Worm (Caenorhabditis elegans) whole organism, L1 larva: ENCODE results near the gene T23B7.3.

Experiments used
- ama-1 ChIP-seq: fragments of 150-350 bp; optimal IDR thresholded peaks from 2 replicates; lab custom pipeline; 2014
- dpl-1 ChIP-seq, 3 experiments: fragments of 150-350 bp in 2 of 3; sonication (generic microtip) in 1 of 3; optimal IDR thresholded peaks; 2 replicates each; lab custom pipeline; 2014 to 2017; ENCODE audit warnings: missing biosample characterization in 3 of 3, missing genetic modification characterization in 3 of 3, missing genetic modification reagents in 3 of 3
- skn-1 ChIP-seq: fragments of 150-350 bp; optimal IDR thresholded peaks from 2 replicates; lab custom pipeline; 2014; ENCODE audit warnings: missing biosample characterization, missing genetic modification characterization
- unc-30 ChIP-seq: sonication (generic microtip); optimal IDR thresholded peaks from 2 replicates; lab custom pipeline; 2017; ENCODE audit warnings: missing biosample characterization, missing genetic modification characterization

DNA sequence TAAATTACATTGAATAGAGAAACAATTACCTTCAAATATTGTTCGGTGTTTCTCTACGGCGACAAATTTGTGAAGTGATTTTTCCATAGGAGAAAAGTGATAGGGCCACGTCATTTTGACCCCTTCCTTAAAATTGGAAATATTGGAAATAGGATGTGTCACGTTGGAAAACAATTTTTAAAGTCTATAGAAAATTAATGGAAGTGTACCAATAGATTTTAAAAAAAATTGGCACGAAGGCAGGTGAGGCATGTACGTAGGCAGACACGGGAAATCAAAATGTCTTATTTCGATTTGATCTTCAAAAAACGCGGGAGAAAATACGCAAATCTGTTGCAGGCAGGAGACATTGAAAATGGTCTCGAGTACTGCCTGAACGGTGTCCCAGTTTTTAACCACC lies 12.3 kb upstream of the T23B7.3 start, which contains the start of gene C33F10.12:
- TF ChIP-seq ama-1 = no peak
- no peak for TF ChIP-seq unc-30 (tag; lab: Kevin White, UChicago)
- TF ChIP-seq skn-1 = no peak
- TF ChIP-seq dpl-1 (GFP tag; optimal IDR thresholded peaks at IDR 0.05; lab: Kevin White, UChicago) = no peak
